Worm (Caenorhabditis elegans) whole organism, midembryonic: Measurements from ENCODE around the gene fbxc-33.
"Not testable (repeated sequence)": the region's sequence is repeated elsewhere in the genome, so short reads cannot be mapped to it uniquely, and the experiment has no call there.

Source experiments
- T22C8.4 ChIP-seq: fragments of 200-800 bp; sonication (Bioruptor generic); IDR thresholded peaks from 2 replicates; pipeline ENCODE4 v1.3.6; 2022; ENCODE audit warnings: missing genetic modification characterization, missing compliant biosample characterization
- cog-1 ChIP-seq: sonication (generic microtip); optimal IDR thresholded peaks from 2 replicates; lab custom pipeline; 2016; ENCODE audit warnings: missing genetic modification characterization, missing compliant biosample characterization
- flt-1 ChIP-seq: fragments of 200-800 bp; sonication (Bioruptor generic); IDR thresholded peaks from 2 replicates; pipeline ENCODE4 v1.3.6; 2022; ENCODE audit warnings: missing genetic modification characterization, missing compliant biosample characterization
- klf-2 ChIP-seq: fragments of 200-800 bp; sonication (Bioruptor generic); conservative IDR thresholded peaks from 2 replicates; pipeline ENCODE4 v1.3.6; 2022; ENCODE audit warnings: missing genetic modification reagents, missing genetic modification characterization, missing compliant biosample characterization
- med-1 ChIP-seq: sonication (generic microtip); optimal IDR thresholded peaks from 2 replicates; lab custom pipeline; 2017; ENCODE audit warnings: missing genetic modification characterization, mild to moderate bottlenecking, missing compliant biosample characterization, antibody characterized with exemption, missing genetic modification reagents; ENCODE audit not compliant: insufficient read depth
- ref-1 ChIP-seq: fragments of 200-800 bp; sonication (Bioruptor generic); conservative IDR thresholded peaks from 2 replicates; pipeline ENCODE4 v1.3.6; 2022; ENCODE audit warnings: missing genetic modification reagents, missing genetic modification characterization, missing compliant biosample characterization
- tab-1 ChIP-seq: fragments of 200-800 bp; sonication (Bioruptor generic); IDR thresholded peaks from 2 replicates; pipeline ENCODE4 v1.3.6; 2022; ENCODE audit warnings: missing genetic modification characterization, missing compliant biosample characterization
- ztf-23 ChIP-seq: fragments of 200-800 bp; sonication (Bioruptor generic); IDR thresholded peaks from 2 replicates; pipeline ENCODE4 v1.3.6; 2022; ENCODE audit warnings: missing genetic modification reagents, missing genetic modification characterization, missing compliant biosample characterization
- ztf-29 ChIP-seq: fragments of 200-800 bp; sonication (Bioruptor generic); IDR thresholded peaks from 2 replicates; pipeline ENCODE4 v1.3.6; 2022; ENCODE audit warnings: missing genetic modification reagents, missing genetic modification characterization, missing compliant biosample characterization

- TF ChIP-seq T22C8.4 (GFP tag; lab: Robert Waterston, UW); med-1; cog-1; flt-1 (GFP tag; lab: Robert Waterston, UW); klf-2 (GFP tag; lab: Robert Waterston, UW); tab-1; ref-1 (GFP tag; lab: Robert Waterston, UW); ztf-29 (GFP tag; lab: Robert Waterston, UW); ztf-23 (GFP tag; lab: Robert Waterston, UW): not testable (repeated sequence)
These were observed 17.4 kb downstream of the fbxc-33 start, which contains the start of gene fbxc-34 for ce11 chrII:930871-931270.
